Worm (Caenorhabditis elegans): ENCODE measurements around the gene zyg-1.

ce11 chrII:5640362-5641079 is 9.0 kb upstream of the zyg-1 start:
- no peak for TF ChIP-seq K11D2.4 (GFP tag; IDR thresholded peaks at IDR 0.05)
- no peak for TF ChIP-seq nfya-2 (GFP tag; IDR thresholded peaks at IDR 0.05)
- no peak for TF ChIP-seq hlh-26 (GFP tag; conservative IDR thresholded peaks at IDR 0.05)
- TF ChIP-seq Y53F4B.3 (GFP tag; IDR thresholded peaks at IDR 0.05), result no peak
- TF ChIP-seq zfh-2 (GFP tag; conservative IDR thresholded peaks at IDR 0.05), result peak; percentile 56
- TF ChIP-seq ztf-22 (GFP tag; optimal IDR thresholded peaks at IDR 0.05), result no peak
- TF ChIP-seq ets-4 (GFP tag; optimal IDR thresholded peaks at IDR 0.05), result no peak
- no peak for TF ChIP-seq nhr-179 (tag; optimal IDR thresholded peaks at IDR 0.05)
- no peak for TF ChIP-seq ztf-25 (GFP tag; IDR thresholded peaks at IDR 0.05)
- no peak for TF ChIP-seq snpc-4 (GFP tag; optimal IDR thresholded peaks at IDR 0.05)
- TF ChIP-seq snpc-4 (tag; optimal IDR thresholded peaks at IDR 0.05), result no peak
- no peak for TF ChIP-seq nhr-90 (tag; optimal IDR thresholded peaks at IDR 0.05)
- TF ChIP-seq ccch-3 (GFP tag; optimal IDR thresholded peaks at IDR 0.05), result no peak
- no peak for TF ChIP-seq nfya-1 (tag; optimal IDR thresholded peaks at IDR 0.05; ENCODE audit: borderline replicate concordance, insufficient read depth)
- no peak for TF ChIP-seq pha-4 (tag; optimal IDR thresholded peaks at IDR 0.05)

Data from whole organism, young adult.